Worm (Caenorhabditis elegans) whole organism, young adult: Measurements from ENCODE around the gene glb-3.

Experiments used
- B0261.1 ChIP-seq: sonication (generic microtip); optimal IDR thresholded peaks from 2 replicates; lab custom pipeline; 2016; ENCODE audit warnings: mild to moderate bottlenecking, missing genetic modification characterization, moderate library complexity, missing compliant biosample characterization
- B0336.3 ChIP-seq: fragments of 200-800 bp; sonication (Bioruptor generic); IDR thresholded peaks from 2 replicates; pipeline ENCODE4 v1.3.6; 2022; ENCODE audit warnings: missing genetic modification characterization, missing compliant biosample characterization
- D2030.7 ChIP-seq: fragments of 200-800 bp; sonication (Bioruptor generic); IDR thresholded peaks from 2 replicates; pipeline ENCODE4 v1.3.6; 2022; ENCODE audit warnings: missing genetic modification reagents, missing genetic modification characterization, missing compliant biosample characterization
- F49E8.2 ChIP-seq: sonication (generic microtip); optimal IDR thresholded peaks from 3 replicates; lab custom pipeline; 2017; ENCODE audit warnings: missing genetic modification characterization, mild to moderate bottlenecking, missing compliant biosample characterization, antibody characterized with exemption, moderate library complexity; ENCODE audit not compliant: insufficient read depth
- T07F8.4 ChIP-seq: sonication (generic microtip); optimal IDR thresholded peaks from 2 replicates; lab custom pipeline; 2016; ENCODE audit warnings: mild to moderate bottlenecking, missing genetic modification characterization, moderate library complexity, missing compliant biosample characterization
- Y53F4B.3 ChIP-seq: fragments of 200-800 bp; sonication (Bioruptor generic); IDR thresholded peaks from 2 replicates; pipeline ENCODE4 v1.3.6; 2022; ENCODE audit warnings: missing genetic modification reagents, missing genetic modification characterization, missing compliant biosample characterization
- Y53G8AR.9 ChIP-seq: fragments of 200-800 bp; sonication (Bioruptor generic); conservative IDR thresholded peaks from 2 replicates; pipeline ENCODE4 v1.3.6; 2022; ENCODE audit warnings: missing genetic modification reagents, missing genetic modification characterization, missing compliant biosample characterization
- Y95B8A.8 ChIP-seq: fragments of 200-800 bp; sonication (Bioruptor generic); IDR thresholded peaks from 2 replicates; pipeline ENCODE4 v1.3.6; 2022; ENCODE audit warnings: missing genetic modification reagents, missing genetic modification characterization, missing compliant biosample characterization
- ZK185.1 ChIP-seq: sonication (generic microtip); optimal IDR thresholded peaks from 2 replicates; lab custom pipeline; 2016; ENCODE audit warnings: mild to moderate bottlenecking, missing genetic modification characterization, missing compliant biosample characterization; ENCODE audit not compliant: poor library complexity, severe bottlenecking
- attf-6 ChIP-seq: fragments of 200-800 bp; sonication (Bioruptor generic); IDR thresholded peaks from 2 replicates; pipeline ENCODE4 v1.3.6; 2022; ENCODE audit warnings: missing genetic modification reagents, missing genetic modification characterization, missing compliant biosample characterization
- ceh-100 ChIP-seq: fragments of 200-800 bp; sonication (Bioruptor generic); IDR thresholded peaks from 2 replicates; pipeline ENCODE4 v1.3.6; 2022; ENCODE audit warnings: missing genetic modification reagents, missing genetic modification characterization, missing compliant biosample characterization
- ceh-27 ChIP-seq: fragments of 200-800 bp; sonication (Bioruptor generic); optimal IDR thresholded peaks from 2 replicates; lab custom pipeline; 2018; ENCODE audit warnings: mild to moderate bottlenecking, missing genetic modification characterization, moderate library complexity, missing compliant biosample characterization
- ceh-91 ChIP-seq: fragments of 200-800 bp; sonication (Bioruptor generic); IDR thresholded peaks from 2 replicates; pipeline ENCODE4 v1.3.6; 2022; ENCODE audit warnings: missing genetic modification reagents, missing genetic modification characterization, missing compliant biosample characterization
- die-1 ChIP-seq: sonication (generic microtip); optimal IDR thresholded peaks from 2 replicates; lab custom pipeline; 2016; ENCODE audit warnings: missing genotype, mild to moderate bottlenecking, missing genetic modification characterization, missing compliant biosample characterization
- dox-1 ChIP-seq: fragments of 200-800 bp; sonication (Bioruptor generic); IDR thresholded peaks from 2 replicates; pipeline ENCODE4 v1.3.6; 2022; ENCODE audit warnings: missing genetic modification reagents, missing genetic modification characterization, missing compliant biosample characterization
- egl-18 ChIP-seq: fragments of 200-800 bp; sonication (Bioruptor generic); IDR thresholded peaks from 2 replicates; pipeline ENCODE4 v1.3.6; 2022; ENCODE audit warnings: missing genetic modification reagents, missing genetic modification characterization, missing compliant biosample characterization
- egl-44 ChIP-seq: fragments of 200-800 bp; sonication (Bioruptor generic); IDR thresholded peaks from 2 replicates; pipeline ENCODE4 v1.3.6; 2022; ENCODE audit warnings: missing genetic modification reagents, missing genetic modification characterization, missing compliant biosample characterization
- egrh-3 ChIP-seq: fragments of 200-800 bp; sonication (Bioruptor generic); IDR thresholded peaks from 2 replicates; pipeline ENCODE4 v1.3.6; 2022; ENCODE audit warnings: missing genetic modification reagents, missing genetic modification characterization, missing compliant biosample characterization
- ekl-4 ChIP-seq: fragments of 200-800 bp; sonication (Bioruptor generic); IDR thresholded peaks from 2 replicates; pipeline ENCODE4 v1.3.6; 2022; ENCODE audit warnings: missing genetic modification reagents, missing genetic modification characterization, missing compliant biosample characterization
- ets-4 ChIP-seq: fragments of 200-800 bp; sonication (Bioruptor generic); optimal IDR thresholded peaks from 2 replicates; lab custom pipeline; 2018; ENCODE audit warnings: mild to moderate bottlenecking, missing genetic modification characterization, missing compliant biosample characterization
- him-1 ChIP-seq: sonication (generic microtip); optimal IDR thresholded peaks from 2 replicates; lab custom pipeline; 2016; ENCODE audit warnings: missing genotype, missing genetic modification reagents, missing genetic modification characterization, missing compliant biosample characterization
- hmg-1.2 ChIP-seq: fragments of 200-800 bp; sonication (Bioruptor generic); IDR thresholded peaks from 2 replicates; pipeline ENCODE4 v1.3.6; 2022; ENCODE audit warnings: missing genetic modification reagents, missing genetic modification characterization, missing compliant biosample characterization
- hmg-20 ChIP-seq: fragments of 200-800 bp; sonication (Bioruptor generic); IDR thresholded peaks from 2 replicates; pipeline ENCODE4 v1.3.6; 2022; ENCODE audit warnings: missing genetic modification reagents, missing genetic modification characterization, missing compliant biosample characterization
- hrde-1 ChIP-seq: sonication (generic microtip); optimal IDR thresholded peaks from 2 replicates; lab custom pipeline; 2016; ENCODE audit warnings: missing genetic modification characterization, mild to moderate bottlenecking, missing compliant biosample characterization, moderate library complexity, missing genotype, missing genetic modification reagents, borderline replicate concordance
- hsf-1 ChIP-seq: fragments of 200-800 bp; sonication (Bioruptor generic); IDR thresholded peaks from 2 replicates; pipeline ENCODE4 v1.3.6; 2022; ENCODE audit warnings: missing genetic modification reagents, missing genetic modification characterization, missing compliant biosample characterization
- lin-40 ChIP-seq: sonication (generic microtip); optimal IDR thresholded peaks from 2 replicates; lab custom pipeline; 2016; ENCODE audit warnings: missing genetic modification characterization, mild to moderate bottlenecking, missing compliant biosample characterization, missing genotype, missing genetic modification reagents
- lsy-27 ChIP-seq: sonication (generic microtip); optimal IDR thresholded peaks from 2 replicates; lab custom pipeline; 2017; ENCODE audit warnings: missing genetic modification characterization, mild to moderate bottlenecking, missing compliant biosample characterization, antibody characterized with exemption, missing genotype, borderline replicate concordance; ENCODE audit not compliant: insufficient read depth
- madf-3 ChIP-seq: fragments of 200-800 bp; sonication (Bioruptor generic); IDR thresholded peaks from 2 replicates; pipeline ENCODE4 v1.3.6; 2022; ENCODE audit warnings: missing genetic modification reagents, missing genetic modification characterization, missing compliant biosample characterization
- madf-6 ChIP-seq: fragments of 200-800 bp; sonication (Bioruptor generic); IDR thresholded peaks from 2 replicates; pipeline ENCODE4 v1.3.6; 2022; ENCODE audit warnings: missing genetic modification reagents, missing genetic modification characterization, missing compliant biosample characterization
- madf-8 ChIP-seq: fragments of 200-800 bp; sonication (Bioruptor generic); conservative IDR thresholded peaks from 2 replicates; pipeline ENCODE4 v1.3.6; 2022; ENCODE audit warnings: missing genetic modification reagents, missing genetic modification characterization, missing compliant biosample characterization
- mcd-1 ChIP-seq: fragments of 200-800 bp; sonication (Bioruptor generic); IDR thresholded peaks from 2 replicates; pipeline ENCODE4 v1.3.6; 2022; ENCODE audit warnings: missing genetic modification reagents, missing genetic modification characterization, missing compliant biosample characterization
- pbrm-1 ChIP-seq: fragments of 200-800 bp; sonication (Bioruptor generic); IDR thresholded peaks from 2 replicates; pipeline ENCODE4 v1.3.6; 2022; ENCODE audit warnings: missing genetic modification reagents, missing genetic modification characterization, missing compliant biosample characterization
- repo-1 ChIP-seq: sonication (generic microtip); optimal IDR thresholded peaks from 2 replicates; lab custom pipeline; 2017; ENCODE audit warnings: mild to moderate bottlenecking, missing genetic modification characterization, missing compliant biosample characterization
- snpc-1.1 ChIP-seq: sonication (generic microtip); optimal IDR thresholded peaks from 2 replicates; lab custom pipeline; 2017; ENCODE audit warnings: missing genetic modification characterization, mild to moderate bottlenecking, missing compliant biosample characterization, antibody characterized with exemption, moderate library complexity, missing genotype, missing genetic modification reagents; ENCODE audit not compliant: insufficient read depth
- snpc-1.3 ChIP-seq: sonication (generic microtip); optimal IDR thresholded peaks from 2 replicates; lab custom pipeline; 2017; ENCODE audit warnings: missing genetic modification characterization, mild to moderate bottlenecking, missing compliant biosample characterization, antibody characterized with exemption, moderate library complexity, missing genotype, missing genetic modification reagents; ENCODE audit not compliant: insufficient read depth
- snpc-4 ChIP-seq, 5 experiments: fragments of 150-350 bp in 1 of 5; sonication (generic microtip) in 4 of 5; optimal IDR thresholded peaks; 2 replicates each; lab custom pipeline; 2014 to 2018; ENCODE audit warnings: missing genetic modification characterization in 5 of 5, missing biosample characterization in 3 of 5, antibody characterized with exemption in 2 of 5, mild to moderate bottlenecking in 2 of 5, missing compliant biosample characterization in 2 of 5, missing genotype in 2 of 5, moderate library complexity in 2 of 5, missing genetic modification reagents in 1 of 5
- tbp1 ChIP-seq: fragments of 200-800 bp; sonication (Bioruptor generic); optimal IDR thresholded peaks from 2 replicates; lab custom pipeline; 2018; ENCODE audit warnings: mild to moderate bottlenecking, missing genetic modification characterization, missing compliant biosample characterization
- tlf-1 ChIP-seq: fragments of 200-800 bp; sonication (Bioruptor generic); optimal IDR thresholded peaks from 2 replicates; lab custom pipeline; 2018; ENCODE audit warnings: mild to moderate bottlenecking, missing genetic modification characterization, missing compliant biosample characterization
- unc-130 ChIP-seq: sonication (generic microtip); optimal IDR thresholded peaks from 2 replicates; lab custom pipeline; 2016; ENCODE audit warnings: missing genetic modification reagents, missing genetic modification characterization, missing compliant biosample characterization
- ztf-3 ChIP-seq: fragments of 200-800 bp; sonication (Bioruptor generic); optimal IDR thresholded peaks from 2 replicates; lab custom pipeline; 2018; ENCODE audit warnings: mild to moderate bottlenecking, missing genetic modification characterization, missing compliant biosample characterization

The glb-3 gene

DNA sequence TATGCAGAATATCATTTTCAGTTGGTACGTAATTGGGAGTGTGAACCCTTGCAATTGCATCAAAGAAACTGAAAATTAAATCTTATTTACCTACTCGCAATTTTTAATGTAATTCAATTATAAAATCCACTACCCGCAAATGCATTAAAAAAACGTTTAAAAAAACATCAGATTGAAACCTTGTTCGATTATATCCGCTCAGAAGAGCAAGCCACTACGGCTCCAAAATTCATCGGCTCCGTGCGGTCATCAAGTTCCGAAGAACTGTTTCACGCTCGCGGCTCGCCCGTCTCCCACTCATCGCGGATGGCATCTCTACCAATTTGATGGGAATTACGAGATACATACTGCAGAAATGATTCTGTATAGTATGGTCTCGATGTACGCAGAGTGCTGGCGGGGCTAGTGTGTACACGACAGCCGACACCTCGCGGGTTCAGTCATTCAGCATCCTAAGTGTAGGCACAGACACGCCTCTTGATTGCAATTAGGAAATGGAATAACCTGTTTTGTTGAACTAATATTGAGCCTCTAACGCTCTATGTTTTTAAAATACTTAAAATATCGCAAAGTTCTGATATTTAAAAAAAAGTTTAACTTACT lies 41.0 kb downstream of the glb-3 start (continued):
- TF ChIP-seq Y95B8A.8 (GFP tag; lab: Robert Waterston, UW) (0 out of 2 replicates have a peak, but pooled peaks have one; percentile 44), madf-8 (GFP tag; lab: Robert Waterston, UW) (peak; percentile 54; the same call in 1 of the 2 replicates), snpc-1.3 (tag; lab: Kevin White, UChicago) (peak; percentile 87), dox-1 (peak; percentile 92), hrde-1 (tag; lab: Kevin White, UChicago) (peak; percentile 67), attf-6 (GFP tag; lab: Robert Waterston, UW) (peak; percentile 90), Y53F4B.3 (GFP tag; lab: Robert Waterston, UW) (0 out of 2 replicates have a peak, but pooled peaks have one; percentile 21), tbp1 (GFP tag; lab: Kevin White, UChicago) (peak; percentile 78), snpc-1.1 (tag; lab: Kevin White, UChicago) (peak; percentile 96), B0336.3 (GFP tag; lab: Robert Waterston, UW) (peak; percentile 67; the same call in 1 of the 2 replicates), die-1 (peak; percentile 21), repo-1 (tag; lab: Kevin White, UChicago) (peak; percentile 8), tlf-1 (GFP tag; lab: Kevin White, UChicago) (peak; percentile 6), egrh-3 (GFP tag; lab: Robert Waterston, UW) (0 out of 2 replicates have a peak, but pooled peaks have one; percentile 15), F49E8.2 (tag; lab: Kevin White, UChicago) (peak; percentile 73), egl-44 (GFP tag; lab: Robert Waterston, UW) (0 out of 2 replicates have a peak, but pooled peaks have one; percentile 38), hsf-1 (GFP tag; lab: Robert Waterston, UW) (0 out of 2 replicates have a peak, but pooled peaks have one; percentile 46)
- TF ChIP-seq, all 124 proteins: peak for 40; not testable (repeated sequence) for 84

ce11 chrV:11176693-11177304 lies 42.4 kb downstream of the glb-3 start:
- TF ChIP-seq madf-3 (GFP tag; lab: Robert Waterston, UW) (0 out of 2 replicates have a peak, but pooled peaks have one; percentile 40), him-1 (peak; percentile 85), hrde-1 (tag; lab: Kevin White, UChicago) (peak; percentile 17), ceh-100 (GFP tag; lab: Robert Waterston, UW) (peak; percentile 65), lsy-27 (tag; lab: Kevin White, UChicago) (peak; percentile 87), B0261.1 (tag; lab: Kevin White, UChicago) (peak; percentile 38), pbrm-1 (GFP tag; lab: Robert Waterston, UW) (peak; percentile 98), egrh-3 (GFP tag; lab: Robert Waterston, UW) (0 out of 2 replicates have a peak, but pooled peaks have one; percentile 6), hsf-1 (GFP tag; lab: Robert Waterston, UW) (peak; percentile 58), ceh-27 (GFP tag; lab: Kevin White, UChicago) (peak; percentile 19), ets-4 (GFP tag; lab: Kevin White, UChicago) (peak; percentile 23), hmg-20 (peak; percentile 59), Y53G8AR.9 (GFP tag; lab: Robert Waterston, UW) (peak; percentile 76; the same call in 1 of the 2 replicates), ceh-91 (peak; percentile 25; the same call in 1 of the 2 replicates), mcd-1 (GFP tag; lab: Robert Waterston, UW) (peak; percentile 80), T07F8.4 (tag; lab: Kevin White, UChicago) (peak; percentile 15), snpc-1.3 (tag; lab: Kevin White, UChicago) (peak; percentile 94), D2030.7 (peak; percentile 91), unc-130 (GFP tag; lab: Kevin White, UChicago) (peak; percentile 57), ZK185.1 (tag; lab: Kevin White, UChicago) (peak; percentile 43), ekl-4 (GFP tag; lab: Robert Waterston, UW) (peak; percentile 69; the same call in 1 of the 2 replicates), egl-44 (GFP tag; lab: Robert Waterston, UW) (0 out of 2 replicates have a peak, but pooled peaks have one; percentile 49), madf-6 (GFP tag; lab: Robert Waterston, UW) (peak; percentile 87), madf-8 (GFP tag; lab: Robert Waterston, UW) (peak; percentile 35; the same call in 1 of the 2 replicates), ztf-3 (GFP tag; lab: Kevin White, UChicago) (peak; percentile 7), hmg-1.2 (GFP tag; lab: Robert Waterston, UW) (peak; percentile 92), egl-18 (GFP tag; lab: Robert Waterston, UW) (0 out of 2 replicates have a peak, but pooled peaks have one; percentile 55), lin-40 (tag; lab: Kevin White, UChicago) (peak; percentile 8), tbp1 (GFP tag; lab: Kevin White, UChicago) (peak; percentile 79), snpc-4 (GFP tag; optimal IDR thresholded peaks at IDR 0.05; lab: Kevin White, UChicago) (peak; percentile 96), snpc-4 (tag; optimal IDR thresholded peaks at IDR 0.05; lab: Kevin White, UChicago) (peak; percentile 97 to 99 (median 98))
